Worm (Caenorhabditis elegans) whole organism, L3 larva: ENCODE results near the gene Y54F10BM.22.

Experiments
- R02D3.7 ChIP-seq: fragments of 150-350 bp; optimal IDR thresholded peaks from 2 replicates; lab custom pipeline; 2014; ENCODE audit warnings: missing biosample characterization, missing genetic modification characterization
- ztf-11 ChIP-seq: fragments of 150-350 bp; optimal IDR thresholded peaks from 2 replicates; lab custom pipeline; 2014; ENCODE audit warnings: missing biosample characterization, missing genetic modification characterization

ce11 chrIII:2240471-2240870 is 40.2 kb upstream of the Y54F10BM.22 start, which contains the start of gene srz-56:
- TF ChIP-seq ztf-11, result no peak
- no peak for TF ChIP-seq R02D3.7 (tag; lab: Kevin White, UChicago)
